Worm (Caenorhabditis elegans) whole organism, early embryonic: ENCODE results near the gene str-185.

Source experiments
- flt-1 ChIP-seq: fragments of 200-800 bp; sonication (Bioruptor generic); IDR thresholded peaks from 2 replicates; pipeline ENCODE4 v1.3.6; 2022; ENCODE audit warnings: missing genetic modification characterization, missing compliant biosample characterization
- hmbx-1 ChIP-seq: sonication (generic microtip); optimal IDR thresholded peaks from 2 replicates; lab custom pipeline; 2016; ENCODE audit warnings: mild to moderate bottlenecking, missing genetic modification characterization, missing compliant biosample characterization

DNA sequence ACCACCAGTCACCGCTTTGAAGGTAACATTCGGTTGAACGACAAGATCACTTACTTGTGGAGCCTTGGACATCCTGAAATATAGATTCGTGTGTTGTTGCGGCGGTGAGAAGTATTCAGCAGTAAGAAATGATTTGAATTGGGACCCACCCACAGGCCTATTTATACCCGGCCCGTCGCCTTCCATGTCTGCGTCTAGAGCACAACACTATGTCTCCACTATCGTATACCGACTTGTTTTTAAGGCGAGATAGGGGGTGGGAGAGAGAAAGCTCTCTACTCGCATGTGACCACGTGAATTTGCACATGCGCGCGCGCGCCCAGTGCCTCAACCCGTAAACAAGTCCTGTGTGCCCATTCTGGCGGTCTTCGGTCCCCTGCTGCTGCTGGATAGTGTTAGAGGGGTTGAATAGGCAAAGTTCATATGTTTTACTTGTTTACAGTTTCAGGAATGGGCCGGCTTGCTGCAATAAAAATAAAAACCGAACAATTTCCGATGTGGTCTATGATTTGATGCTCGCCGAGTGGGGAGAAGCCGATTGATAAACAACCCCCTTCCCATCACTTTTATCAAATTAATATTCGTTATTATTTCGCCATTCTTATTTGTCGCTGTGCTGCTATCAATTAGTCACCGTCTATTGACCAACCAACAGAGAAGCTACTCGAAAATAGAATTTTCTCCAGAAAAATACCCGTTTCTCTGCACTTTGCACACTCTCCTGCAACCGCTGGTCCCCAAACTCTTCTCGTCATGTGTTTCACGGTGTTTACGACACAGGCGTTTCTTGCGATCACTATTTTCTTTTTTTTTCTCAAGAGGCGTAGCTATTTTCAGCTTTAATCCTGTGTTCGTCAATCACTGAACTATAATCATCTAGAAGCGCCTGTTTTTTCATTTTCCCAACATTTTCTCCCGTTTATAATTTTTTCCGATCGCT is 40.2 kb upstream of the str-185 start:
- no peak for TF ChIP-seq hmbx-1 (tag; lab: Kevin White, UChicago)
- TF ChIP-seq flt-1 (GFP tag; lab: Robert Waterston, UW), result no peak
